Worm (Caenorhabditis elegans): ENCODE results near the gene T20B12.7.
A peak's percentile ranks its signal among the peaks of the same experiment; 100 is the strongest.

The T20B12.7 gene

DNA sequence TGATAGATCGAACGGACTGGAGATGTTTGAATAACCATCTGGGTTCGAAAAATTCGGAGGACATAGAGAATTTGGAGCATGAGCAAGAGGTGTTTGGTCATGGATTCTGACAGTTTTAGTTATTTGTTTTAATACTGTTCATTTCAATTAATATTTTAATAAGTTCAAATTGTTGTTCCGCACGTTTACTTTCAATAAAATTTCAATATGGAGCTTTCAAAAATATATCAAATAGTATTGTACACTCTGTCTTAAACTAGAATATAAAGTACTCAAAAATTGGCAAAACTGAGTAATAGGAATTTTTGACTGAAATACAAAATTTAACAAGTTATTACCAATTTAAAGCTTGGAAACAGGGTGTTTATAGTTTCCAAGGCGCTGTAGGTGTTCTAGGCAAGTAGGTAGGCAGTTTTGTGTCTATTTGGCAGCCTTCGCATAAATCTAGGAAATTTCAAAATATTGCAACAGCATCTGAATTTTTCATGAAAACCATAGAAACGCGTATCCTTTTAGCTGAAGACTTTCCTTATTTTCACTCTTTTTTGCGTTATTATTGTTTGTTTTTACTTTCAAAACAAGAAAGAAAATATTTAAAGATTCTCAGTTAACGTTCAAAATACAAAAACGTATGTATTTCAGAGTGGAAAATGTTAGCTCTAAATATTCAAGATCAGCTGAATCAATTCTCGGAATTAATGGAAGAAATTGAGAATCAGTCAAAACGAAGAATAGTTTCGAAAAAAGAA, 11.7 kb downstream of the T20B12.7 start, which contains the start of the genes T20B12.5 and T20B12.4:
TSS of gene T20B12.5 (minus strand) at position 101 of the 749 bp plus-strand sequence.
TSS of gene T20B12.4 (plus strand) at position 699 of the 749 bp plus-strand sequence.
- TF ChIP-seq lin-39 (tag; optimal IDR thresholded peaks at IDR 0.05): no peak

DNA sequence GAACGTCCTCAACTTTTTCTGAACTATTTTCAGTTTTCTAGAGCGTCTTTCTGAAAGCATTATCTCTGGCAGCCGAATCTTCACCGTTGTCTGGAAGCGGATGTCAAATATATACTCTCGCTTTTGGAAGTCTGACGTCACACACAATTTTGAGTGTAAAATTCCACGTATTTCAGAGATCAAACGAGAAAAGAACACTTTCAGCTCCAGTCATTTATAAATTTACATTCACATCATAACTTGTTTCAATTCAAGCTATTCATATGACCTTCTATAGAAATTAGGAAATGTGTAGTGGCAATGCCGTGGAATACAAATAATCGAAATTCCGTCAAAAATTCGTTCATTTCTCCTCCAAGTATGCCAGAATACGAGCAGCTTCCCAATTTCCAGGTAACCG, 13.2 kb downstream of the T20B12.7 start, which contains the start of gene F08F8.11:
TSS of gene F08F8.11 (plus strand) at position 301 of the 400 bp plus-strand sequence.
- TF ChIP-seq zag-1 (tag; optimal IDR thresholded peaks at IDR 0.05) (no peak), ztf-4 (tag; optimal IDR thresholded peaks at IDR 0.05) (no peak), nhr-76 (tag; optimal IDR thresholded peaks at IDR 0.05) (no peak), sea-2 (GFP tag; optimal IDR thresholded peaks at IDR 0.05) (no peak), nhr-43 (tag; optimal IDR thresholded peaks at IDR 0.05; ENCODE audit: poor library complexity, severe bottlenecking) (no peak), nhr-11 (tag; optimal IDR thresholded peaks at IDR 0.05) (no peak), fkh-2 (tag; optimal IDR thresholded peaks at IDR 0.05) (no peak), mdl-1 (tag; optimal IDR thresholded peaks at IDR 0.05) (no peak), ceh-9 (tag; optimal IDR thresholded peaks at IDR 0.05) (no peak), ceh-28 (tag; optimal IDR thresholded peaks at IDR 0.05) (no peak), egl-5 (tag; optimal IDR thresholded peaks at IDR 0.05) (no peak), nhr-28 (tag; optimal IDR thresholded peaks at IDR 0.05) (no peak), lsy-12 (tag; optimal IDR thresholded peaks at IDR 0.05) (no peak), fos-1 (tag; optimal IDR thresholded peaks at IDR 0.05) (no peak), nhr-67 (tag; optimal IDR thresholded peaks at IDR 0.05) (no peak), aly-2 (tag; optimal IDR thresholded peaks at IDR 0.05) (no peak), unc-62 (GFP tag; optimal IDR thresholded peaks at IDR 0.05) (no peak), ama-1 (optimal IDR thresholded peaks at IDR 0.05) (no peak), nhr-77 (tag; optimal IDR thresholded peaks at IDR 0.05) (no peak)

DNA sequence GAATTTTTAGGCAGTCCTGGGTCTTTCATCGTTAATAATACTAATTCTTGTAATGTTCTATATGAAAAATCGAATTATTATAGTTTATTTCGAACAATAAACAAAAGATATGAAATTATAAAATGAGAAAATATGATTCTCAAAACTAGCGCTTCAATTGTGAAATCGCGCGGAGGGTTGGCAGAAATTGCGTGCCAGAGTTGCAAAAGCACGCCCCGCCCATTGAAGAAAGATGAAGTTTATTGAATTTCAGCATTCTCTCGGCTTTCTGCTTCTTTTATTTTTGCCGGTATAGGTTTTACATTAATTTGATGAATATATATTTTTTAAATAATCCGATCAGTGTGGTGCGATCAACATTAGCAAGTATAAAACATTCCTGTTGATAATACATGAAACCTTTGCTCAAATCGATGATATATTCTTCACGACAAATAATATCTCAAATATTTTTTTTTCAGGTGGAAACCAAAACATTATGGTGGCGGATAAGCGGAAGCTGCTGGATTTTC, 19.8 kb downstream of the T20B12.7 start, which contains the start of the genes eco-1 and hmgr-1:
TSS of gene eco-1 (minus strand) at position 59 of the 512 bp plus-strand sequence.
TSS of gene hmgr-1 (plus strand) at position 462 of the 512 bp plus-strand sequence.
- TF ChIP-seq ceh-9 (tag; optimal IDR thresholded peaks at IDR 0.05) (no peak), ceh-16 (tag; optimal IDR thresholded peaks at IDR 0.05) (no peak), ztf-11 (tag; optimal IDR thresholded peaks at IDR 0.05) (no peak), nhr-43 (tag; optimal IDR thresholded peaks at IDR 0.05; ENCODE audit: poor library complexity, severe bottlenecking) (peak; percentile 26), elt-2 (tag; optimal IDR thresholded peaks at IDR 0.05) (no peak), nhr-237 (tag; optimal IDR thresholded peaks at IDR 0.05) (no peak), ztf-4 (tag; optimal IDR thresholded peaks at IDR 0.05) (no peak), fos-1 (tag; optimal IDR thresholded peaks at IDR 0.05) (no peak), ama-1 (optimal IDR thresholded peaks at IDR 0.05) (no peak), snpc-4 (tag; optimal IDR thresholded peaks at IDR 0.05) (peak; percentile 4), fkh-2 (tag; optimal IDR thresholded peaks at IDR 0.05) (no peak), ZK546.5 (tag; optimal IDR thresholded peaks at IDR 0.05) (no peak), lin-39 (tag; optimal IDR thresholded peaks at IDR 0.05) (peak; percentile 41), ceh-28 (tag; optimal IDR thresholded peaks at IDR 0.05) (no peak), nhr-67 (tag; optimal IDR thresholded peaks at IDR 0.05) (no peak), elt-1 (tag; optimal IDR thresholded peaks at IDR 0.05) (no peak), nhr-12 (tag; optimal IDR thresholded peaks at IDR 0.05) (no peak), daf-12 (tag; optimal IDR thresholded peaks at IDR 0.05) (no peak), pha-4 (tag; optimal IDR thresholded peaks at IDR 0.05) (no peak), lsy-12 (tag; optimal IDR thresholded peaks at IDR 0.05) (no peak), pqm-1 (tag; optimal IDR thresholded peaks at IDR 0.05) (no peak), egl-27 (tag; optimal IDR thresholded peaks at IDR 0.05) (no peak), nhr-23 (tag; optimal IDR thresholded peaks at IDR 0.05) (peak; percentile 13), mml-1 (tag; optimal IDR thresholded peaks at IDR 0.05) (no peak), hmg-11 (tag; optimal IDR thresholded peaks at IDR 0.05) (peak; percentile 52), nhr-77 (tag; optimal IDR thresholded peaks at IDR 0.05) (no peak), skn-1 (tag; optimal IDR thresholded peaks at IDR 0.05) (no peak), fkh-10 (GFP tag; optimal IDR thresholded peaks at IDR 0.05) (no peak), nhr-25 (tag; optimal IDR thresholded peaks at IDR 0.05) (no peak), ceh-82 (tag; optimal IDR thresholded peaks at IDR 0.05) (no peak), tbx-2 (tag; optimal IDR thresholded peaks at IDR 0.05) (no peak), unc-39 (tag; optimal IDR thresholded peaks at IDR 0.05) (no peak), zag-1 (tag; optimal IDR thresholded peaks at IDR 0.05) (no peak), eor-1 (tag; optimal IDR thresholded peaks at IDR 0.05) (no peak), nhr-76 (tag; optimal IDR thresholded peaks at IDR 0.05) (no peak), nhr-28 (tag; optimal IDR thresholded peaks at IDR 0.05) (no peak), jun-1 (tag; optimal IDR thresholded peaks at IDR 0.05) (no peak), aly-2 (tag; optimal IDR thresholded peaks at IDR 0.05) (no peak), elt-3 (tag; optimal IDR thresholded peaks at IDR 0.05) (no peak), sea-2 (GFP tag; optimal IDR thresholded peaks at IDR 0.05) (no peak), R02D3.7 (tag; optimal IDR thresholded peaks at IDR 0.05) (no peak), lin-15B (tag; optimal IDR thresholded peaks at IDR 0.05) (peak; percentile 35), mdl-1 (tag; optimal IDR thresholded peaks at IDR 0.05) (no peak)
